Fruit fly (Drosophila melanogaster) whole organism, embryonic: ENCODE measurements around the gene Prim2.

Source experiments
- B-H2 ChIP-seq: fragments of 200-800 bp; sonication (Bioruptor generic); optimal IDR thresholded peaks from 2 replicates; lab custom pipeline; 2018; ENCODE audit warnings: missing biosample characterization, mild to moderate bottlenecking, missing genetic modification characterization
- Bdp1 ChIP-seq: fragments of 200-800 bp; sonication (Bioruptor generic); optimal IDR thresholded peaks from 3 replicates; lab custom pipeline; 2016; ENCODE audit warnings: missing biosample characterization, missing genetic modification characterization
- Bgb ChIP-seq: fragments of 200-800 bp; sonication (Bioruptor generic); IDR thresholded peaks from 2 replicates; pipeline ENCODE4 v1.3.6; 2022; ENCODE audit warnings: missing biosample characterization, missing genetic modification characterization; ENCODE audit not compliant: partially characterized antibody
- Bteb2 ChIP-seq: fragments of 200-800 bp; sonication (Bioruptor generic); optimal IDR thresholded peaks from 2 replicates; lab custom pipeline; 2016; ENCODE audit warnings: missing biosample characterization, missing genetic modification characterization
- CG11695 ChIP-seq: fragments of 200-800 bp; sonication (Bioruptor generic); IDR thresholded peaks from 3 replicates; pipeline ENCODE4 v1.3.6; 2022; ENCODE audit warnings: missing biosample characterization, missing genetic modification characterization
- CG12236 ChIP-seq: fragments of 200-800 bp; sonication (Bioruptor generic); optimal IDR thresholded peaks from 2 replicates; lab custom pipeline; 2016; ENCODE audit warnings: missing biosample characterization, missing genetic modification characterization
- CG12299 ChIP-seq: fragments of 200-800 bp; sonication (Bioruptor generic); optimal IDR thresholded peaks from 2 replicates; lab custom pipeline; 2018; ENCODE audit warnings: missing biosample characterization, mild to moderate bottlenecking, missing genetic modification characterization
- CG14860 ChIP-seq: fragments of 200-800 bp; sonication (Bioruptor generic); IDR thresholded peaks from 3 replicates; pipeline ENCODE4 v1.3.6; 2022; ENCODE audit warnings: missing biosample characterization, missing genetic modification characterization; ENCODE audit not compliant: partially characterized antibody
- CG15514 ChIP-seq: fragments of 200-800 bp; sonication (Bioruptor generic); optimal IDR thresholded peaks from 3 replicates; lab custom pipeline; 2017; ENCODE audit warnings: missing biosample characterization, missing genetic modification characterization, mild to moderate bottlenecking, moderate library complexity, missing genetic modification reagents
- CG17328 ChIP-seq: fragments of 200-800 bp; sonication (Bioruptor generic); IDR thresholded peaks from 2 replicates; pipeline ENCODE4 v1.3.6; 2022; ENCODE audit warnings: missing biosample characterization, missing genetic modification characterization
- CG2678 ChIP-seq: fragments of 200-800 bp; sonication (Bioruptor generic); optimal IDR thresholded peaks from 3 replicates; lab custom pipeline; 2019; ENCODE audit warnings: missing biosample characterization, mild to moderate bottlenecking, missing genetic modification characterization, moderate library complexity
- CG32772 ChIP-seq: fragments of 200-800 bp; sonication (Bioruptor generic); IDR thresholded peaks from 2 replicates; pipeline ENCODE4 v1.3.6; 2022; ENCODE audit warnings: missing biosample characterization, missing genetic modification characterization
- CG3407 ChIP-seq: fragments of 200-800 bp; sonication (Bioruptor generic); optimal IDR thresholded peaks from 2 replicates; lab custom pipeline; 2018; ENCODE audit warnings: missing biosample characterization, mild to moderate bottlenecking, missing genetic modification characterization
- CG34376 ChIP-seq: fragments of 200-800 bp; sonication (Bioruptor generic); optimal IDR thresholded peaks from 2 replicates; lab custom pipeline; 2018; ENCODE audit warnings: missing biosample characterization, mild to moderate bottlenecking, missing genetic modification characterization
- CG3726 ChIP-seq: fragments of 200-800 bp; sonication (Bioruptor generic); IDR thresholded peaks from 3 replicates; pipeline ENCODE4, ENCODE4 v1.3.6; 2022; ENCODE audit warnings: missing biosample characterization, missing genetic modification characterization
- CG43689 ChIP-seq: fragments of 200-800 bp; sonication (Bioruptor generic); IDR thresholded peaks from 2 replicates; pipeline ENCODE4 v1.3.6; 2022; ENCODE audit warnings: missing biosample characterization, missing genetic modification characterization
- CG5245 ChIP-seq: fragments of 200-800 bp; sonication (Bioruptor generic); optimal IDR thresholded peaks from 3 replicates; lab custom pipeline; 2016; ENCODE audit warnings: missing biosample characterization, missing genetic modification characterization
- CG5953 ChIP-seq: fragments of 200-800 bp; sonication (Bioruptor generic); IDR thresholded peaks from 2 replicates; pipeline ENCODE4 v1.3.6; 2022; ENCODE audit warnings: missing biosample characterization, missing genetic modification characterization
- CG6689 ChIP-seq: fragments of 200-800 bp; sonication (Bioruptor generic); IDR thresholded peaks from 2 replicates; pipeline ENCODE4 v1.3.6; 2022; ENCODE audit warnings: missing biosample characterization, missing genetic modification characterization
- CG7928 ChIP-seq: fragments of 200-800 bp; sonication (Bioruptor generic); optimal IDR thresholded peaks from 2 replicates; lab custom pipeline; 2017; ENCODE audit warnings: missing biosample characterization, mild to moderate bottlenecking, missing genetic modification characterization
- CG8388 ChIP-seq: fragments of 200-800 bp; sonication (Bioruptor generic); optimal IDR thresholded peaks from 2 replicates; lab custom pipeline; 2019; ENCODE audit warnings: missing biosample characterization, mild to moderate bottlenecking, missing genetic modification characterization, moderate library complexity
- CG9727 ChIP-seq: fragments of 200-800 bp; sonication (Bioruptor generic); optimal IDR thresholded peaks from 3 replicates; lab custom pipeline; 2017; ENCODE audit warnings: missing biosample characterization, mild to moderate bottlenecking, missing genetic modification characterization
- D ChIP-seq, 2 experiments: fragments of 200-800 bp in 1 of 2; fragments of >200 bp in 1 of 2; sonication (Bioruptor generic) in 1 of 2; optimal IDR thresholded peaks; 2 replicates in 1 of 2; 3 replicates in 1 of 2; lab custom pipeline; 2017; ENCODE audit warnings: mild to moderate bottlenecking in 1 of 2, missing biosample characterization in 1 of 2, missing genetic modification characterization in 1 of 2, missing genetic modification reagents in 1 of 2
- Dp ChIP-seq: fragments of 200-800 bp; sonication (Bioruptor generic); optimal IDR thresholded peaks from 2 replicates; lab custom pipeline; 2018; ENCODE audit warnings: missing biosample characterization, mild to moderate bottlenecking, missing genetic modification characterization, moderate library complexity
- Hr51 ChIP-seq, 2 experiments: fragments of 200-800 bp; sonication (Bioruptor generic); optimal IDR thresholded peaks; 2 replicates in 1 of 2; 3 replicates in 1 of 2; lab custom pipeline; 2016 to 2018; ENCODE audit warnings: missing biosample characterization in 2 of 2, missing genetic modification characterization in 2 of 2, mild to moderate bottlenecking in 1 of 2, moderate library complexity in 1 of 2
- Hsf ChIP-seq: fragments of 200-800 bp; sonication (Bioruptor generic); optimal IDR thresholded peaks from 3 replicates; lab custom pipeline; 2016; ENCODE audit warnings: missing biosample characterization, missing genetic modification characterization
- Meics ChIP-seq: fragments of 200-800 bp; sonication (Bioruptor generic); optimal IDR thresholded peaks from 2 replicates; lab custom pipeline; 2017; ENCODE audit warnings: missing biosample characterization, mild to moderate bottlenecking, missing genetic modification characterization
- Sox102F ChIP-seq: fragments of 200-800 bp; sonication (Bioruptor generic); optimal IDR thresholded peaks from 2 replicates; lab custom pipeline; 2018; ENCODE audit warnings: missing biosample characterization, mild to moderate bottlenecking, missing genetic modification characterization, moderate library complexity
- Spps ChIP-seq: fragments of 200-800 bp; sonication (Bioruptor generic); optimal IDR thresholded peaks from 2 replicates; lab custom pipeline; 2018; ENCODE audit warnings: missing biosample characterization, mild to moderate bottlenecking, missing genetic modification characterization
- TFAM ChIP-seq: fragments of 200-800 bp; sonication (Bioruptor generic); optimal IDR thresholded peaks from 2 replicates; lab custom pipeline; 2017; ENCODE audit warnings: missing biosample characterization, missing genetic modification characterization, inconsistent platforms
- Trl ChIP-seq, 3 experiments: fragments of >200 bp in 2 of 3; fragments of 200-800 bp in 1 of 3; sonication (Bioruptor generic) in 1 of 3; optimal IDR thresholded peaks; 2 replicates in 1 of 3; 3 replicates in 2 of 3; lab custom pipeline; 2016 to 2017; ENCODE audit warnings: missing biosample characterization in 1 of 3, missing genetic modification characterization in 1 of 3
- ab ChIP-seq: fragments of 200-800 bp; sonication (Bioruptor generic); optimal IDR thresholded peaks from 2 replicates; lab custom pipeline; 2016; ENCODE audit warnings: missing biosample characterization, missing genetic modification characterization
- abd-A ChIP-seq: fragments of 200-800 bp; sonication (Bioruptor generic); optimal IDR thresholded peaks from 3 replicates; lab custom pipeline; 2019; ENCODE audit warnings: missing biosample characterization, mild to moderate bottlenecking, missing genetic modification characterization, moderate library complexity
- ara ChIP-seq: fragments of 200-800 bp; sonication (Bioruptor generic); IDR thresholded peaks from 2 replicates; pipeline ENCODE4 v1.3.6; 2022; ENCODE audit warnings: missing biosample characterization, missing genetic modification characterization
- bcd ChIP-seq: fragments of 200-800 bp; sonication (Bioruptor generic); optimal IDR thresholded peaks from 2 replicates; lab custom pipeline; 2017; ENCODE audit warnings: missing biosample characterization, mild to moderate bottlenecking, missing genetic modification characterization
- bigmax ChIP-seq: fragments of 200-800 bp; sonication (Bioruptor generic); optimal IDR thresholded peaks from 2 replicates; lab custom pipeline; 2018; ENCODE audit warnings: missing biosample characterization, mild to moderate bottlenecking, missing genetic modification characterization
- caup ChIP-seq: fragments of 200-800 bp; sonication (Bioruptor generic); optimal IDR thresholded peaks from 3 replicates; lab custom pipeline; 2017; ENCODE audit warnings: missing biosample characterization, mild to moderate bottlenecking, missing genetic modification characterization, moderate library complexity; ENCODE audit not compliant: severe bottlenecking
- chif ChIP-seq, 2 experiments: fragments of 200-800 bp; sonication (Bioruptor generic); optimal IDR thresholded peaks; 3 replicates each; lab custom pipeline; 2016; ENCODE audit warnings: missing biosample characterization in 2 of 2, missing genetic modification characterization in 2 of 2
- disco-r ChIP-seq: fragments of 200-800 bp; sonication (Bioruptor generic); optimal IDR thresholded peaks from 2 replicates; lab custom pipeline; 2016; ENCODE audit warnings: missing biosample characterization, missing genetic modification characterization
- gsb-n ChIP-seq: fragments of 200-800 bp; sonication (Bioruptor generic); optimal IDR thresholded peaks from 3 replicates; lab custom pipeline; 2018; ENCODE audit warnings: missing biosample characterization, mild to moderate bottlenecking, missing genetic modification characterization
- kah ChIP-seq: fragments of 200-800 bp; sonication (Bioruptor generic); optimal IDR thresholded peaks from 2 replicates; lab custom pipeline; 2018; ENCODE audit warnings: missing biosample characterization, mild to moderate bottlenecking, missing genetic modification characterization
- lov ChIP-seq, 2 experiments: fragments of 200-800 bp in 1 of 2; fragments of >200 bp in 1 of 2; sonication (Bioruptor generic) in 1 of 2; IDR thresholded peaks in 1 of 2; optimal IDR thresholded peaks in 1 of 2; 2 replicates in 1 of 2; 3 replicates in 1 of 2; pipeline versions ENCODE4 v1.3.6 to Lab custom; 2017 to 2022; ENCODE audit warnings: missing biosample characterization in 1 of 2, missing genetic modification characterization in 1 of 2
- mld ChIP-seq: fragments of 200-800 bp; sonication (Bioruptor generic); IDR thresholded peaks from 3 replicates; pipeline ENCODE4 v1.3.6; 2022; ENCODE audit warnings: missing biosample characterization, missing genetic modification characterization; ENCODE audit not compliant: partially characterized antibody
- peb ChIP-seq: fragments of 200-800 bp; sonication (Bioruptor generic); IDR thresholded peaks from 2 replicates; pipeline ENCODE4 v1.3.6; 2022; ENCODE audit warnings: missing biosample characterization, missing genetic modification characterization
- pros ChIP-seq: fragments of 200-800 bp; sonication (Bioruptor generic); optimal IDR thresholded peaks from 3 replicates; lab custom pipeline; 2019; ENCODE audit warnings: missing biosample characterization, mild to moderate bottlenecking, missing genetic modification characterization, moderate library complexity
- sens ChIP-seq: fragments of 200-800 bp; sonication (Bioruptor generic); peaks from one replicate; lab custom pipeline; 2016; ENCODE audit warnings: missing biosample characterization, missing genetic modification characterization
- seq ChIP-seq: fragments of 200-800 bp; sonication (Bioruptor generic); IDR thresholded peaks from 2 replicates; pipeline ENCODE4 v1.3.6; 2022; ENCODE audit warnings: missing biosample characterization, missing genetic modification characterization
- so ChIP-seq: fragments of 200-800 bp; sonication (Bioruptor generic); IDR thresholded peaks from 3 replicates; pipeline ENCODE4 v1.3.6; 2022; ENCODE audit warnings: missing biosample characterization, missing genetic modification characterization
- tx ChIP-seq: fragments of 200-800 bp; sonication (Bioruptor generic); optimal IDR thresholded peaks from 2 replicates; lab custom pipeline; 2016; ENCODE audit warnings: missing biosample characterization, missing genetic modification characterization

The Prim2 gene

dm6 chr3L:20388983-20389382 is 27.6 kb upstream of the Prim2 start (continued):
- TF ChIP-seq peb (GFP tag; lab: Robert Waterston, UW) (no peak), CG17328 (GFP tag; lab: Robert Waterston, UW) (peak; percentile 39; the same call in 1 of the 2 replicates), mld (GFP tag; lab: Robert Waterston, UW) (no peak), Bdp1 (no peak), Trl (optimal IDR thresholded peaks at IDR 0.05; lab: Kevin White, UChicago) (no peak), Trl (GFP tag; optimal IDR thresholded peaks at IDR 0.05; lab: Kevin White, UChicago) (peak; percentile 31), lov (optimal IDR thresholded peaks at IDR 0.05; lab: Kevin White, UChicago) (no peak), lov (GFP tag; IDR thresholded peaks at IDR 0.05; lab: Robert Waterston, UW) (no peak), D (optimal IDR thresholded peaks at IDR 0.05; lab: Kevin White, UChicago) (no peak), D (GFP tag; optimal IDR thresholded peaks at IDR 0.05; lab: Kevin White, UChicago) (no peak), CG32772 (GFP tag; lab: Robert Waterston, UW) (no peak), Hsf (GFP tag; lab: Kevin White, UChicago) (peak; percentile 33), abd-A (no peak), CG12299 (no peak), Sox102F (peak; percentile 28), Spps (no peak), ara (GFP tag; lab: Robert Waterston, UW) (no peak), CG5245 (peak; percentile 1), CG7928 (GFP tag; lab: Kevin White, UChicago) (no peak), TFAM (GFP tag; lab: Kevin White, UChicago) (no peak), Dp (no peak), B-H2 (no peak), CG34376 (GFP tag; lab: Kevin White, UChicago) (peak; percentile 86), pros (GFP tag; lab: Kevin White, UChicago) (no peak), CG5953 (GFP tag; lab: Robert Waterston, UW) (no peak), CG15514 (GFP tag; lab: Kevin White, UChicago) (peak; percentile 40), CG9727 (no peak), tx (no peak), CG12236 (peak; percentile 16), bcd (GFP tag; lab: Kevin White, UChicago) (peak; percentile 10), so (peak; percentile 66; the same call in 2 of the 3 replicates), CG3407 (GFP tag; lab: Kevin White, UChicago) (no peak), CG3726 (no peak), ab (GFP tag; lab: Kevin White, UChicago) (no peak), bigmax (no peak), CG2678 (tag; lab: Kevin White, UChicago) (peak; percentile 60), Hr51 (GFP tag; optimal IDR thresholded peaks at IDR 0.05; lab: Kevin White, UChicago) (peak in 1 of 2 experiments; percentile 50), gsb-n (tag; lab: Kevin White, UChicago) (no peak), CG14860 (no peak), CG43689 (GFP tag; lab: Robert Waterston, UW) (peak; percentile 24; the same call in 1 of the 2 replicates), chif (GFP tag; optimal IDR thresholded peaks at IDR 0.05; lab: Kevin White, UChicago) (peak in 1 of 2 experiments; percentile 13), Bteb2 (peak; percentile 1), CG6689 (GFP tag; lab: Robert Waterston, UW) (peak; percentile 37; the same call in 1 of the 2 replicates), caup (peak; percentile 50), sens (GFP tag; lab: Kevin White, UChicago) (peak; percentile 52), kah (GFP tag; lab: Kevin White, UChicago) (no peak), seq (GFP tag; lab: Robert Waterston, UW) (peak; percentile 30; the same call in 1 of the 2 replicates), disco-r (GFP tag; lab: Kevin White, UChicago) (no peak), CG11695 (peak; percentile 66), Meics (peak; percentile 46), CG8388 (GFP tag; lab: Kevin White, UChicago) (no peak), Bgb (GFP tag; lab: Robert Waterston, UW) (no peak)
